Fruit fly (Drosophila melanogaster): ENCODE measurements around the gene CG14857.

The CG14857 gene

DNA sequence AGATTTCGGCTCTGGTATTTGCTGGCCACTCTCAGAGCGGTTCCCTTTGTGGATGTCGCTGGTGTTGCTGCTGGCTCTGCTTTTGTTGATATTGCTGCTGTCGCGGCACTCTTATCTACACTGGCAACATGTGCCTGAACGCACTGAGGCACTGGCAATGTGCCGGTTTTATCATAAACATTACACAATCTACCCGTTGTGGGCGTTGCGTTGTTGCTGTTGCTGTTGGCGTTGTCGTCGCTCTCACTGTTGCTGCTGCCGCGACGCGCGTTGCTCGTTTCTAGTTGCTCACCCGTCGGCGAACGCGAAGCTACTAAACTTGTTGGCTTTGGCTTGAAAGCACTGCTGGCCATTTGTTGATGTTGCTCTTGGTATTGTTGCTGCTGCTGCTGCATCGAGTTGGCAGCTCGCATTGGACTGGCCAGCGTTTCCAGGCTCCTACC, 18.2 kb downstream of the CG14857 start:
- TF ChIP-seq gl (tag; optimal IDR thresholded peaks at IDR 0.05) (peak; percentile 10), CG34367 (tag; optimal IDR thresholded peaks at IDR 0.05) (no peak), CG17806 (tag; optimal IDR thresholded peaks at IDR 0.05) (no peak), CG8159 (tag; optimal IDR thresholded peaks at IDR 0.05) (no peak), Pif1B (GFP tag; optimal IDR thresholded peaks at IDR 0.05) (no peak), Ets98B (GFP tag; IDR thresholded peaks at IDR 0.05) (peak; percentile 68; the same call in 1 of the 2 replicates), CG13204 (GFP tag; optimal IDR thresholded peaks at IDR 0.05) (peak; percentile 11), CG32121 (GFP tag; IDR thresholded peaks at IDR 0.05) (peak; percentile 39; the same call in 1 of the 2 replicates), EcR (GFP tag; optimal IDR thresholded peaks at IDR 0.05) (peak; percentile 27), CG14655 (GFP tag; optimal IDR thresholded peaks at IDR 0.05) (no peak), fd96Ca (GFP tag; IDR thresholded peaks at IDR 0.05) (peak; percentile 61), rn (GFP tag; IDR thresholded peaks at IDR 0.05) (no peak), D1 (tag; optimal IDR thresholded peaks at IDR 0.05) (no peak), CG12605 (GFP tag; IDR thresholded peaks at IDR 0.05) (no peak), Snoo (tag; optimal IDR thresholded peaks at IDR 0.05) (no peak)

dm6 chr3R:14821175-14821574, 19.6 kb downstream of the CG14857 start:
- TF ChIP-seq rn (GFP tag; IDR thresholded peaks at IDR 0.05) = no peak
- TF ChIP-seq CG9948 (tag; optimal IDR thresholded peaks at IDR 0.05) = no peak
- no peak for TF ChIP-seq CG32121 (GFP tag; IDR thresholded peaks at IDR 0.05)
- TF ChIP-seq CG12605 (GFP tag; IDR thresholded peaks at IDR 0.05) = no peak
- TF ChIP-seq Snoo (tag; optimal IDR thresholded peaks at IDR 0.05) = no peak
- no peak for TF ChIP-seq fd96Ca (GFP tag; IDR thresholded peaks at IDR 0.05)
- no peak for TF ChIP-seq CG17806 (tag; optimal IDR thresholded peaks at IDR 0.05)
- TF ChIP-seq CG10348 (GFP tag; IDR thresholded peaks at IDR 0.05) = no peak
- TF ChIP-seq CG8159 (tag; optimal IDR thresholded peaks at IDR 0.05) = no peak
- no peak for TF ChIP-seq Pif1B (GFP tag; optimal IDR thresholded peaks at IDR 0.05)
- TF ChIP-seq CG13204 (GFP tag; optimal IDR thresholded peaks at IDR 0.05) = no peak
- no peak for TF ChIP-seq CG14655 (GFP tag; optimal IDR thresholded peaks at IDR 0.05)
- TF ChIP-seq Pif1A (GFP tag; optimal IDR thresholded peaks at IDR 0.05) = no peak
- no peak for TF ChIP-seq CG4496 (GFP tag; IDR thresholded peaks at IDR 0.05)
- no peak for TF ChIP-seq gl (tag; optimal IDR thresholded peaks at IDR 0.05)
- TF ChIP-seq D1 (tag; optimal IDR thresholded peaks at IDR 0.05) = no peak
- TF ChIP-seq CG15710 (tag; optimal IDR thresholded peaks at IDR 0.05) = no peak
- no peak for TF ChIP-seq Ets98B (GFP tag; IDR thresholded peaks at IDR 0.05)
- no peak for TF ChIP-seq CG34367 (tag; optimal IDR thresholded peaks at IDR 0.05)

DNA sequence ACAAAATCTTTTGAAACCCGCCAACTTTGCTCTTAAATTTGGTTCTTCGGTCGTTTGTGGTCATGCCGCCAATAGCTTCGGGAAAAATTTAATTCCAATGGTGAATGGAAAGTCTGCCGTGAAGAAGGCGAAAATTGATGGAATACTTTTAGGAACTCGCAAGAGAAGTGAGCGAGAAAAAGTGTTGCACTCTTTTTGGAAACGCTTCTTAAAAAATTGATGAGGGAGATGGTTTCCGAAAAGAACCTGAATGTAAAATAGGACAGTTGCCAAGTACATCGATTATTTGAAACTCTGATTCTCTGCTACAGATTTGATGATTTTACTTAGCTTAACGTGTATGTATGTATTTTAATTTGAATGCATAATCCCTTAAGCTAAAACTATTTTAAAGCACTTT, 21.4 kb downstream of the CG14857 start:
- TF ChIP-seq D1 (tag; optimal IDR thresholded peaks at IDR 0.05) = no peak
- no peak for TF ChIP-seq rn (GFP tag; IDR thresholded peaks at IDR 0.05)
- no peak for TF ChIP-seq CG14655 (GFP tag; optimal IDR thresholded peaks at IDR 0.05)
- TF ChIP-seq CG32121 (GFP tag; IDR thresholded peaks at IDR 0.05) = no peak
- TF ChIP-seq CG13204 (GFP tag; optimal IDR thresholded peaks at IDR 0.05) = no peak
- TF ChIP-seq CG12605 (GFP tag; IDR thresholded peaks at IDR 0.05) = no peak

DNA sequence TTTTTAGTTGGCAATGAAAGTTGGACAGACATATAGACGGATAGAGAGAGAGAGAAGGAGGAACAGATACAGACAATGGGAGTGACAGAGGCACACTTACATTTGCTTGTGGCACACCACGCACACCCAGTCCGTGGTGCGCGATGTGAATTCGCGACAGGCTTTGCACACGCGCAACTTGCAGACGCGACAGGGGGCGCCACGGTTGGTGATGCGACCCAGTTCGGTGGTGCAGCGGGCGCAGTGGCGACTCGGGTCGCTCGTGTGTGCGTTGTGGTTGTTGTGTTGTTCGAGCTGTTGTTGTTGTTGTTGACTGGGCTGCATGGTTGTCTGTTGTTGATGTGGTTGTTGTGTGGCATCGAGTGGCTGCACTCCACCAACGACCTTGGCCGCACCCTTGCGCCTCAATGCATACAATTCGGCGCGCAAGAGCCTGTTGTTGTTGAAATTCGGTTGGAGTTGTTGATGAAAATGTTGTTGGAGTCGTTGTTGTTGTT, 28.7 kb downstream of the CG14857 start:
- TF ChIP-seq CG4496 (GFP tag; IDR thresholded peaks at IDR 0.05) = peak; percentile 73
- TF ChIP-seq CG12605 (GFP tag; IDR thresholded peaks at IDR 0.05) = no peak

DNA sequence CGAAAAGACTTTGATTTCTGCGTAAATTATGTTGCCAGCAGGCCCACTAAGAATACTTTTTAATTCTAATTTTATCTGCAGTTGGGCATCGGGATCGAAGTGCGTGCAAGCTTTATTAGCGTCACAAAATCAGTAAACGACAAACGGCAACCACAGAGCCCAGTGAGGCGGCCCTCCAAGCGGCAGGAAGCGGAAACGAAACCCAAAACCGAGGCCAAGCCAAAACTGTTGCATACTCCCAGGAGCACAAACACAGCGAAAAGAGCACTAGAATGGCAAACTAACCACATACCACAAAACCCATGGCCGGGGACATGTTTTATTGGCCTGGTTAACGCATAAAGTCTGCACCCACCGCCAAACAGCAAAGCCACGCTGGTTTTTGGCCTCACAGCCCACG, 30.7 kb downstream of the CG14857 start:
- TF ChIP-seq Snoo (tag; optimal IDR thresholded peaks at IDR 0.05) (no peak), CG17806 (tag; optimal IDR thresholded peaks at IDR 0.05) (no peak), CG4496 (GFP tag; IDR thresholded peaks at IDR 0.05) (no peak), CG14655 (GFP tag; optimal IDR thresholded peaks at IDR 0.05) (no peak), rn (GFP tag; IDR thresholded peaks at IDR 0.05) (no peak), CG12605 (GFP tag; IDR thresholded peaks at IDR 0.05) (no peak), Pif1A (GFP tag; optimal IDR thresholded peaks at IDR 0.05) (no peak), D1 (tag; optimal IDR thresholded peaks at IDR 0.05) (no peak), gl (tag; optimal IDR thresholded peaks at IDR 0.05) (no peak), Pif1B (GFP tag; optimal IDR thresholded peaks at IDR 0.05) (no peak), CG8159 (tag; optimal IDR thresholded peaks at IDR 0.05) (no peak), Ets98B (GFP tag; IDR thresholded peaks at IDR 0.05) (no peak)

DNA sequence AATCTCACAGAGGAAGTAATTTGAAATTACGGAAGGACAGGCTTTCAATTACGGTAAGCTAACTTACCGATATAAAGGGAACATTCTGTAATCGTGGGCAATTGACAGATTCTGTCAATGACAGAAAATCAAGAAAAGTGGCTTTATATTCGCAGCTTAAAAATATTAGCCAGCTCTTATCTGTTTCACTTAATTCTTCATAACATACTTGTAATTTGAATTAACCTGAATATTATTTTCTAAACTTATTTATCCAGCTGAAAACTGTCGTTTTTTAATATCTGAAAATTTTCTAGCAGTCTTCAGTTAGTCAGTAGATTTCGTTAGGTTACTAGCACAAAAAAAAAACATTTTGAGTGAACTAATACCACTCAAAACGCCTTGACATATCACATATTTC, 43.2 kb downstream of the CG14857 start, which contains the start of gene CG3610:
Gene CG3610, plus strand, starts transcription at position 301 of the 400 bp plus-strand sequence.
- TF ChIP-seq gl (tag; optimal IDR thresholded peaks at IDR 0.05) = no peak
- TF ChIP-seq Pif1A (GFP tag; optimal IDR thresholded peaks at IDR 0.05) = no peak
- TF ChIP-seq CG12605 (GFP tag; IDR thresholded peaks at IDR 0.05) = no peak
- TF ChIP-seq CG15710 (tag; optimal IDR thresholded peaks at IDR 0.05) = no peak
- no peak for TF ChIP-seq CG13204 (GFP tag; optimal IDR thresholded peaks at IDR 0.05)
- no peak for TF ChIP-seq CG4496 (GFP tag; IDR thresholded peaks at IDR 0.05)
- TF ChIP-seq CG14655 (GFP tag; optimal IDR thresholded peaks at IDR 0.05) = no peak
- TF ChIP-seq CG32121 (GFP tag; IDR thresholded peaks at IDR 0.05) = no peak
- TF ChIP-seq Pif1B (GFP tag; optimal IDR thresholded peaks at IDR 0.05) = no peak

DNA sequence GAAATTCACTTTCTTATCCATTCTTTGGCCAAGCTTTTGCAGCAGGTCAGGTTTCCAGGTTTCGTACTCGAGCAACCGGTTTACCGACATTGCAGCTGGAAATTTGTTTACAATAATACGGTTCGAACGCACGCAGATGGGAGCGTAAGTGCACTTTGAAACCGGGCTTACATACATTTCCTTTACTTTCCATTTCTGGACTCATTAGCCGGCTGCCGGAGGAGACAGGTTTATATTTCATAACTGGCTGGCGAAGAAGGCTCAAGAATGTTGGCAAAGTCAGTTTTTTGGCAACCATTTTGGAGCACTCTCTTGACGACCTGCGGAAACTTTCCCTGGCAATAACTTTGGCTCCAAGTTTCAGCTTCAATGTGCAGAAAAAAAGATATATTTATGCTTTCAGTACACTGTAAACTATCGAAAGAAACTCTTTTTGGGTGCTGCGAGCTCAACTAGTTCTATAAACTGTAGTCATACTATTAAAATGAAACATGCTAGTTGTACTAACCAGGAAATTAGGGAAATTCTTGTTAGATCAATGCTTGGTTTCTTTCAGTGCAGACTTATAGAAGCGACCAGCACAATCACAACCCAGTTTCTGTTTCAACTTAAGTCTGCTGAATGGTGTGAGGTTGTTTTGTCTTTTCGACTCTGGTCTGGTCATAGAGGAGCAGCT, 45.5 kb downstream of the CG14857 start:
- TF ChIP-seq CG10348 (GFP tag; IDR thresholded peaks at IDR 0.05) = peak; percentile 35; the same call in 1 of the 2 replicates
- peak; percentile 69 for TF ChIP-seq CG17806 (tag; optimal IDR thresholded peaks at IDR 0.05)
- TF ChIP-seq fd96Ca (GFP tag; IDR thresholded peaks at IDR 0.05) = peak; percentile 83
- TF ChIP-seq CG4496 (GFP tag; IDR thresholded peaks at IDR 0.05) = peak; percentile 88
- TF ChIP-seq Snoo (tag; optimal IDR thresholded peaks at IDR 0.05) = peak; percentile 3
- no peak for TF ChIP-seq CG15710 (tag; optimal IDR thresholded peaks at IDR 0.05)
- no peak for TF ChIP-seq CG13204 (GFP tag; optimal IDR thresholded peaks at IDR 0.05)
- TF ChIP-seq CG8301 (tag; optimal IDR thresholded peaks at IDR 0.05) = peak; percentile 86
- TF ChIP-seq CG8159 (tag; optimal IDR thresholded peaks at IDR 0.05) = peak; percentile 42
- TF ChIP-seq CG9948 (tag; optimal IDR thresholded peaks at IDR 0.05) = peak; percentile 70
- peak; percentile 86 for TF ChIP-seq Ets98B (GFP tag; IDR thresholded peaks at IDR 0.05)
- no peak for TF ChIP-seq EcR (GFP tag; optimal IDR thresholded peaks at IDR 0.05)
- peak; percentile 76 for TF ChIP-seq Pif1A (GFP tag; optimal IDR thresholded peaks at IDR 0.05)
- peak; percentile 40; the same call in 1 of the 2 replicates for TF ChIP-seq CG12605 (GFP tag; IDR thresholded peaks at IDR 0.05)
- TF ChIP-seq CG32121 (GFP tag; IDR thresholded peaks at IDR 0.05) = peak; percentile 73
- peak; percentile 73 for TF ChIP-seq Pif1B (GFP tag; optimal IDR thresholded peaks at IDR 0.05)
- no peak for TF ChIP-seq gl (tag; optimal IDR thresholded peaks at IDR 0.05)
- peak; percentile 59 for TF ChIP-seq rn (GFP tag; IDR thresholded peaks at IDR 0.05)
- TF ChIP-seq CG14655 (GFP tag; optimal IDR thresholded peaks at IDR 0.05) = peak; percentile 85
- TF ChIP-seq D1 (tag; optimal IDR thresholded peaks at IDR 0.05) = no peak
- TF ChIP-seq CG34367 (tag; optimal IDR thresholded peaks at IDR 0.05) = peak; percentile 53
